Worm (Caenorhabditis elegans) whole organism, mixed stage, embryonic: Measurements from ENCODE around the gene trpa-1.

Experiments
- blmp-1 ChIP-seq: fragments of 150-350 bp; optimal IDR thresholded peaks from 2 replicates; lab custom pipeline; 2014; ENCODE audit warnings: missing biosample characterization, missing genetic modification characterization
- elt-3 ChIP-seq: fragments of 150-350 bp; optimal IDR thresholded peaks from 2 replicates; lab custom pipeline; 2014; ENCODE audit warnings: missing biosample characterization, missing genetic modification characterization
- hlh-1 ChIP-seq: fragments of 150-350 bp; optimal IDR thresholded peaks from 2 replicates; lab custom pipeline; 2014; ENCODE audit warnings: missing biosample characterization, missing genetic modification reagents, missing genetic modification characterization
- lsy-2 ChIP-seq: fragments of 150-350 bp; optimal IDR thresholded peaks from 2 replicates; lab custom pipeline; 2014; ENCODE audit warnings: missing biosample characterization, missing genetic modification characterization
- mep-1 ChIP-seq: fragments of 150-350 bp; optimal IDR thresholded peaks from 2 replicates; lab custom pipeline; 2017; ENCODE audit warnings: missing biosample characterization, missing genetic modification reagents, missing genetic modification characterization, inconsistent platforms
- nhr-12 ChIP-seq: fragments of 150-350 bp; optimal IDR thresholded peaks from 2 replicates; lab custom pipeline; 2014; ENCODE audit warnings: missing biosample characterization, missing genetic modification characterization
- nhr-2 ChIP-seq: fragments of 150-350 bp; optimal IDR thresholded peaks from 2 replicates; lab custom pipeline; 2014; ENCODE audit warnings: missing biosample characterization, missing genetic modification characterization
- nhr-237 ChIP-seq: fragments of 150-350 bp; optimal IDR thresholded peaks from 2 replicates; lab custom pipeline; 2014; ENCODE audit warnings: missing biosample characterization, missing genetic modification characterization
- nhr-28 ChIP-seq: fragments of 150-350 bp; optimal IDR thresholded peaks from 2 replicates; lab custom pipeline; 2014; ENCODE audit warnings: missing biosample characterization, missing genetic modification characterization
- nhr-76 ChIP-seq: sonication (generic microtip); optimal IDR thresholded peaks from 2 replicates; lab custom pipeline; 2017; ENCODE audit warnings: missing biosample characterization, missing genetic modification characterization
- pha-4 ChIP-seq: fragments of 150-350 bp; optimal IDR thresholded peaks from 2 replicates; lab custom pipeline; 2018; ENCODE audit warnings: missing biosample characterization, missing genetic modification reagents, missing genetic modification characterization
- snpc-4 ChIP-seq: fragments of 150-350 bp; optimal IDR thresholded peaks from 2 replicates; lab custom pipeline; 2014; ENCODE audit warnings: missing biosample characterization, missing genetic modification characterization
- zip-8 ChIP-seq: fragments of 150-350 bp; optimal IDR thresholded peaks from 2 replicates; lab custom pipeline; 2014; ENCODE audit warnings: missing biosample characterization, missing genetic modification characterization
- ztf-11 ChIP-seq: fragments of 150-350 bp; optimal IDR thresholded peaks from 2 replicates; lab custom pipeline; 2014; ENCODE audit warnings: missing biosample characterization, missing genetic modification characterization

ce11 chrIV:11914260-11914836 lies 50.0 kb downstream of the trpa-1 start:
- TF ChIP-seq nhr-76 (tag; lab: Kevin White, UChicago) (no peak), ztf-11 (no peak), mep-1 (no peak), nhr-2 (tag; lab: Kevin White, UChicago) (no peak), nhr-12 (no peak), nhr-28 (tag; lab: Kevin White, UChicago) (no peak), lsy-2 (tag; lab: Kevin White, UChicago) (no peak), hlh-1 (tag; lab: Kevin White, UChicago) (no peak), zip-8 (tag; lab: Kevin White, UChicago) (no peak), elt-3 (no peak), snpc-4 (tag; lab: Kevin White, UChicago) (no peak), nhr-237 (tag; lab: Kevin White, UChicago) (no peak), pha-4 (tag; lab: Kevin White, UChicago) (no peak), blmp-1 (tag; lab: Kevin White, UChicago) (no peak)
